Fruit fly (Drosophila melanogaster) whole organism, embryonic: ENCODE measurements around the gene RpS9.

Source experiments
- CG10274 ChIP-seq: fragments of 200-800 bp; sonication (Bioruptor generic); optimal IDR thresholded peaks from 3 replicates; lab custom pipeline; 2017; ENCODE audit warnings: missing biosample characterization, mild to moderate bottlenecking, missing genetic modification characterization
- CG11093 ChIP-seq: fragments of 200-800 bp; sonication (Bioruptor generic); IDR thresholded peaks from 3 replicates; pipeline ENCODE4 v1.3.6; 2022; ENCODE audit warnings: missing biosample characterization, missing genetic modification characterization
- CG11398 ChIP-seq: fragments of 200-800 bp; sonication (Bioruptor generic); optimal IDR thresholded peaks from 2 replicates; lab custom pipeline; 2016; ENCODE audit warnings: missing biosample characterization, missing genetic modification characterization
- CG12659 ChIP-seq: fragments of 200-800 bp; sonication (Bioruptor generic); optimal IDR thresholded peaks from 3 replicates; lab custom pipeline; 2017; ENCODE audit warnings: mild to moderate bottlenecking, missing biosample characterization, missing genetic modification reagents, missing genetic modification characterization
- CG13296 ChIP-seq: fragments of 200-800 bp; sonication (Bioruptor generic); optimal IDR thresholded peaks from 3 replicates; lab custom pipeline; 2018; ENCODE audit warnings: missing biosample characterization, mild to moderate bottlenecking, missing genetic modification characterization
- CG14860 ChIP-seq: fragments of 200-800 bp; sonication (Bioruptor generic); IDR thresholded peaks from 3 replicates; pipeline ENCODE4 v1.3.6; 2022; ENCODE audit warnings: missing biosample characterization, missing genetic modification characterization; ENCODE audit not compliant: partially characterized antibody
- CG16815 ChIP-seq: fragments of 200-800 bp; sonication (Bioruptor generic); optimal IDR thresholded peaks from 3 replicates; lab custom pipeline; 2017; ENCODE audit warnings: missing biosample characterization, mild to moderate bottlenecking, missing genetic modification characterization
- CG17802 ChIP-seq: fragments of 200-800 bp; sonication (Bioruptor generic); optimal IDR thresholded peaks from 2 replicates; lab custom pipeline; 2018; ENCODE audit warnings: missing biosample characterization, mild to moderate bottlenecking, missing genetic modification characterization, moderate library complexity
- CG2120 ChIP-seq: fragments of 200-800 bp; sonication (Bioruptor generic); optimal IDR thresholded peaks from 3 replicates; lab custom pipeline; 2016; ENCODE audit warnings: missing biosample characterization, missing genetic modification characterization
- CG31388 ChIP-seq: fragments of 200-800 bp; sonication (Bioruptor generic); optimal IDR thresholded peaks from 2 replicates; lab custom pipeline; 2016; ENCODE audit warnings: missing biosample characterization, missing genetic modification characterization
- CG34376 ChIP-seq: fragments of 200-800 bp; sonication (Bioruptor generic); optimal IDR thresholded peaks from 2 replicates; lab custom pipeline; 2018; ENCODE audit warnings: missing biosample characterization, mild to moderate bottlenecking, missing genetic modification characterization
- CG6175 ChIP-seq: fragments of 200-800 bp; sonication (Bioruptor generic); IDR thresholded peaks from 3 replicates; pipeline ENCODE4 v1.3.6; 2022; ENCODE audit warnings: missing biosample characterization, missing genetic modification characterization
- CG6272 ChIP-seq: fragments of 200-800 bp; sonication (Bioruptor generic); IDR thresholded peaks from 2 replicates; pipeline ENCODE4 v1.3.6; 2022; ENCODE audit warnings: missing biosample characterization, missing genetic modification characterization
- CG6654 ChIP-seq: fragments of 200-800 bp; sonication (Bioruptor generic); optimal IDR thresholded peaks from 2 replicates; lab custom pipeline; 2017; ENCODE audit warnings: missing biosample characterization, mild to moderate bottlenecking, missing genetic modification characterization
- CG6813 ChIP-seq: fragments of 200-800 bp; sonication (Bioruptor generic); optimal IDR thresholded peaks from 2 replicates; lab custom pipeline; 2017; ENCODE audit warnings: missing biosample characterization, missing genetic modification characterization, mild to moderate bottlenecking, moderate library complexity, missing genetic modification reagents
- CG6854 ChIP-seq: fragments of 200-800 bp; sonication (Bioruptor generic); optimal IDR thresholded peaks from 3 replicates; lab custom pipeline; 2017; ENCODE audit warnings: missing biosample characterization, mild to moderate bottlenecking, missing genetic modification characterization
- CHES-1-like ChIP-seq: fragments of 200-800 bp; sonication (Bioruptor generic); optimal IDR thresholded peaks from 2 replicates; lab custom pipeline; 2016; ENCODE audit warnings: missing biosample characterization, missing genetic modification characterization
- Drgx ChIP-seq: fragments of 200-800 bp; sonication (Bioruptor generic); IDR thresholded peaks from 2 replicates; pipeline ENCODE4 v1.3.6; 2022; ENCODE audit warnings: missing biosample characterization, missing genetic modification characterization
- ERR ChIP-seq: fragments of 200-800 bp; sonication (Bioruptor generic); optimal IDR thresholded peaks from 2 replicates; lab custom pipeline; 2016; ENCODE audit warnings: missing biosample characterization, missing genetic modification characterization
- Elba2 ChIP-seq: fragments of 200-800 bp; sonication (Bioruptor generic); optimal IDR thresholded peaks from 3 replicates; lab custom pipeline; 2016; ENCODE audit warnings: missing biosample characterization, missing genetic modification characterization
- Ets65A ChIP-seq: fragments of 200-800 bp; sonication (Bioruptor generic); peaks from one replicate; lab custom pipeline; 2016; ENCODE audit warnings: missing biosample characterization, missing genetic modification characterization
- Mrtf ChIP-seq: fragments of 200-800 bp; sonication (Bioruptor generic); IDR thresholded peaks from 3 replicates; pipeline ENCODE4 v1.3.6; 2022; ENCODE audit warnings: missing biosample characterization, missing genetic modification characterization
- Optix ChIP-seq: fragments of 200-800 bp; sonication (Bioruptor generic); IDR thresholded peaks from 3 replicates; pipeline ENCODE4 v1.3.6; 2022; ENCODE audit warnings: missing biosample characterization, missing genetic modification characterization
- ato ChIP-seq: fragments of 200-800 bp; sonication (Bioruptor generic); IDR thresholded peaks from 2 replicates; pipeline ENCODE4 v1.3.6; 2022; ENCODE audit warnings: missing biosample characterization, missing genetic modification characterization; ENCODE audit not compliant: partially characterized antibody
- bbx ChIP-seq: fragments of 200-800 bp; sonication (Bioruptor generic); IDR thresholded peaks from 2 replicates; pipeline ENCODE4 v1.3.6; 2022; ENCODE audit warnings: missing biosample characterization, missing genetic modification characterization; ENCODE audit not compliant: partially characterized antibody
- cad ChIP-seq: fragments of >200 bp; optimal IDR thresholded peaks from 2 replicates; lab custom pipeline; 2017; ENCODE audit warnings: missing biosample characterization, missing genetic modification characterization
- fd64A ChIP-seq: fragments of 200-800 bp; sonication (Bioruptor generic); optimal IDR thresholded peaks from 3 replicates; lab custom pipeline; 2018; ENCODE audit warnings: missing biosample characterization, mild to moderate bottlenecking, missing genetic modification characterization
- fru ChIP-seq: fragments of >200 bp; optimal IDR thresholded peaks from 2 replicates; lab custom pipeline; 2017
- h ChIP-seq: fragments of >200 bp; optimal IDR thresholded peaks from 2 replicates; lab custom pipeline; 2017
- knrl ChIP-seq: fragments of 200-800 bp; sonication (Bioruptor generic); IDR thresholded peaks from 3 replicates; pipeline ENCODE4 v1.3.6; 2022; ENCODE audit warnings: missing biosample characterization, missing genetic modification characterization; ENCODE audit not compliant: partially characterized antibody
- onecut ChIP-seq: fragments of 200-800 bp; sonication (Bioruptor generic); IDR thresholded peaks from 2 replicates; pipeline ENCODE4 v1.3.6; 2022; ENCODE audit warnings: missing biosample characterization, missing genetic modification characterization
- otp ChIP-seq: fragments of 200-800 bp; sonication (Bioruptor generic); IDR thresholded peaks from 3 replicates; pipeline ENCODE4, ENCODE4 v1.3.6; 2022; ENCODE audit warnings: missing biosample characterization, missing genetic modification characterization
- pan ChIP-seq, 4 experiments: fragments of >200 bp in 3 of 4; fragments of 200-800 bp in 1 of 4; sonication (Bioruptor generic) in 1 of 4; optimal IDR thresholded peaks in 3 of 4; IDR thresholded peaks in 1 of 4; 2 replicates each; pipeline versions ENCODE4 v1.3.6 to Lab custom; 2017 to 2022; ENCODE audit warnings: missing biosample characterization in 2 of 4, missing genetic modification characterization in 2 of 4, mixed read lengths in 1 of 4
- pb ChIP-seq: fragments of 200-800 bp; sonication (Bioruptor generic); optimal IDR thresholded peaks from 3 replicates; lab custom pipeline; 2016; ENCODE audit warnings: missing biosample characterization, missing genetic modification characterization
- slbo ChIP-seq: fragments of 200-800 bp; sonication (Bioruptor generic); IDR thresholded peaks from 2 replicates; pipeline ENCODE4 v1.3.6; 2022; ENCODE audit warnings: missing biosample characterization, missing genetic modification characterization
- trem ChIP-seq: fragments of 200-800 bp; optimal IDR thresholded peaks from 3 replicates; lab custom pipeline; 2019; ENCODE audit warnings: missing biosample characterization, mild to moderate bottlenecking, missing genetic modification characterization, moderate library complexity
- trh ChIP-seq: fragments of 200-800 bp; sonication (Bioruptor generic); optimal IDR thresholded peaks from 2 replicates; lab custom pipeline; 2016; ENCODE audit warnings: missing biosample characterization, missing genetic modification characterization
- wor ChIP-seq: fragments of 200-800 bp; sonication (Bioruptor generic); IDR thresholded peaks from 2 replicates; pipeline ENCODE4 v1.3.6; 2022; ENCODE audit warnings: missing biosample characterization, missing genetic modification characterization

The RpS9 gene

DNA sequence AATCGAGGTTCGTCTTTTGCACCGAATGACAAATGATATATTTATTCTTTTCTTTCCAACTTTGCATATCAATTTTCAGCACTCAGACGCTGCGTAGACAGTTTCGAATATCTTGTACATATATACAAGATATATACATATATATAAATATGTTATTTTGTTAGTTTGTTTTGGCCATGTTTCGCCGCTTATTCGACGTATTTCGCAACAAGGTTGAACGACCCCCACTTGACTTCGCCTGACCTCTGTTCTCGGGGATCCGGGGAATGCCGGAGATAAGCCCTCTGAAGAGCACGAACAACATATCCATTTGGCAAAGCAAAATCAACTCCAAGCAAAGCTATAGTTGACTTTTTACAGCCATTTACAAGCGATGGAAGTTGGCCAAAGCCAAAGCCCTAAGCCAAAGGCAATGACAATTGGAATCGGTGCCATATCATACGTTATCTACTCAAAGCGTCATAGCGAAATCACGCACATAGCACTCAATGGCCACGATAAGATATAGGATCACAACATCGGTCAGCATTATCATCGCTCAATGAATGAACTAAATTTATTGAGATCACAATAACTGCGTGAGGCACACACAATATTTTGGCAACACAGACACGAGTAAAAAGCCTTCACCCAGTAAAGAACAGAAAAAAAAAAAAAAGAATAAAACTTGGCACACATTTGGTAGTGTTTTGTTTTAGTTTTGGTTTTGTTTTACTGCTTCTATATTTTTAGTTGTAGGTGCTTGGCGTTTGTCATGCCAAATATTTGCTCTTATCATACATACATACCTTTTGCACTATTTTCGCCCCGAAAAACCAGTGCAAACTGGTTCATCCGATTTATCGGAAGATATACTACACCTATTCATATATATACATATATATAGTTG is 11.2 kb downstream of the RpS9 start (continued):
- TF ChIP-seq CG34376, result peak; percentile 38
- TF ChIP-seq CG6272 (GFP tag; lab: Robert Waterston, UW), result no peak
- TF ChIP-seq CG12659 (GFP tag; lab: Kevin White, UChicago), result no peak
- no peak for TF ChIP-seq bbx (GFP tag; lab: Robert Waterston, UW)
- TF ChIP-seq CG2120, result no peak
- no peak for TF ChIP-seq ato
- no peak for TF ChIP-seq ERR (GFP tag; lab: Kevin White, UChicago)
- no peak for TF ChIP-seq Mrtf (GFP tag; lab: Robert Waterston, UW)
- TF ChIP-seq CG31388, result no peak
- TF ChIP-seq CG11398 (GFP tag; lab: Kevin White, UChicago), result no peak
- TF ChIP-seq CHES-1-like (GFP tag; lab: Kevin White, UChicago), result no peak
- no peak for TF ChIP-seq h (lab: Kevin White, UChicago)
- TF ChIP-seq CG6654 (GFP tag; lab: Kevin White, UChicago), result no peak
- no peak for TF ChIP-seq onecut (GFP tag; lab: Robert Waterston, UW)
- TF ChIP-seq CG14860, result no peak
- no peak for TF ChIP-seq CG16815 (GFP tag; lab: Kevin White, UChicago)

DNA sequence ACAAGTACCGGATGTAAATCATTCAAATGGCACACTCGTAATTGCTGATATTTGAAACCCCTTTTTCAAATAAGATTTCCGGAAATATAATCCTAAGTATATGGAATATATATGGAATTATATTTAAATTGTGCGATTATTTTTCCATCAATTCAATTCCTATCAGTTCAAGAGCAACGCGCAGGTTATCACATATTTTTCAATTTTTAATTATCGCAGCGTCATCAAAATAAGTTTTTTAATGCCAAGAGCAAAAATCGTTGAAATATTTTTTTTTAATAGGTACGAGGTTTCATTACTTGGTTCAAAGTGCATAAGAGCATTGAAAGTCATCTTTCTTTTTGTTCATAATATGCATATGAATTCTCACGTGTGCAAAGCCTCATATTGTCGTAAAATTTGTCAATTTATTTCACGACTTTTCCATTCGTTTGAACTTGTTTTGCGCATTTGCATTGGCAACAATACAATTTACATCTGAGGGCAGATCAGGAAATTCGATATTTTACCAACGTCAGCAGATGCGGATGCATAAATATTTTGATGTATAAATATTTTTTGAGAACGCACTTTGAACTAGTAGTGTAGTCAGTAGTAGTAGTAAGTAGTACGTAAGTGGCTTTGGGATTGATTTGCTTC is 13.2 kb downstream of the RpS9 start:
- TF ChIP-seq fru (lab: Kevin White, UChicago) (no peak), Elba2 (GFP tag; lab: Kevin White, UChicago) (no peak), trh (no peak), CG11093 (no peak), CG13296 (no peak), knrl (GFP tag; lab: Robert Waterston, UW) (no peak), pb (GFP tag; lab: Kevin White, UChicago) (no peak), otp (no peak), CG6175 (no peak), wor (no peak), Drgx (GFP tag; lab: Robert Waterston, UW) (no peak)

DNA sequence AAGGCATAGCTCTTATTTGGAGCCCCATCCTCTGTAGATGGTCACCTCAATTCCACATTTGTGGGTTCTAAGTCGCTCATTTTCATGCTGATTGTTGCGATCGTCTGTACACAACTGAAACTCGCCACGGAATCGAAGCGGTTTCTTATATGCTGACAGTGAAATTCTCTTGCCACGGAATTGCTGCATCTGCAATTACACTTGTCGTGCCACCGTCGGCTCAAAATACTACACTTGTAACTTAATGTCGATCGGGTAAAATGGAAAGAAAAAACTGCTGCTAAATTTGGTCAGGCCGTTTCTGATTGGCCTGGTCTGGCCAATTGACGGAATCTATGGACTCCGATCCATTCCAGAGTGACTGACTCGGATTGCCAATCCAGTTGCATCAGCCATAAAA is 14.1 kb downstream of the RpS9 start:
- no peak for TF ChIP-seq CG10274 (GFP tag; lab: Kevin White, UChicago)
- TF ChIP-seq pan (optimal IDR thresholded peaks at IDR 0.05; lab: Kevin White, UChicago), result no peak
- TF ChIP-seq pan (GFP tag; optimal IDR thresholded peaks at IDR 0.05 in 1 of 2, IDR thresholded peaks at IDR 0.05 in 1 of 2), result no peak
- no peak for TF ChIP-seq CG6813 (GFP tag; lab: Kevin White, UChicago)
- no peak for TF ChIP-seq CG17802
- no peak for TF ChIP-seq trem (tag; lab: Kevin White, UChicago)
- no peak for TF ChIP-seq CG6854 (GFP tag; lab: Kevin White, UChicago)
- TF ChIP-seq fd64A, result no peak
- TF ChIP-seq Optix (GFP tag; lab: Robert Waterston, UW), result no peak
- TF ChIP-seq cad (GFP tag; lab: Kevin White, UChicago), result peak; percentile 32
- TF ChIP-seq slbo, result no peak
- peak; percentile 32 for TF ChIP-seq Ets65A (GFP tag; lab: Kevin White, UChicago)
